Worm (Caenorhabditis elegans): ENCODE results near the gene atic-1.

ce11 chrIV:7844333-7844973 lies 37.4 kb upstream of the atic-1 start:
- no peak for TF ChIP-seq med-1 (GFP tag; optimal IDR thresholded peaks at IDR 0.05; ENCODE audit: insufficient read depth)
- TF ChIP-seq flt-1 (GFP tag; IDR thresholded peaks at IDR 0.05): no peak
- no peak for TF ChIP-seq ref-1 (GFP tag; conservative IDR thresholded peaks at IDR 0.05)
- TF ChIP-seq klf-2 (GFP tag; conservative IDR thresholded peaks at IDR 0.05): no peak
- TF ChIP-seq tab-1 (GFP tag; IDR thresholded peaks at IDR 0.05): no peak
- TF ChIP-seq T22C8.4 (GFP tag; IDR thresholded peaks at IDR 0.05): no peak
- TF ChIP-seq ztf-29 (GFP tag; IDR thresholded peaks at IDR 0.05): no peak

Data from whole organism, midembryonic.